Worm (Caenorhabditis elegans) whole organism, L4 larva: ENCODE results near the gene cyp-33C4.
A peak's percentile ranks its signal among the peaks of the same experiment; 100 is the strongest.

Experiments
- F37D6.2 ChIP-seq: sonication (generic microtip); optimal IDR thresholded peaks from 2 replicates; lab custom pipeline; 2016; ENCODE audit warnings: mild to moderate bottlenecking, missing genetic modification characterization, missing compliant biosample characterization
- R02D3.7 ChIP-seq: fragments of 150-350 bp; sonication (generic microtip); optimal IDR thresholded peaks from 3 replicates; lab custom pipeline; 2014; ENCODE audit warnings: missing biosample characterization, missing genetic modification characterization
- ZK546.5 ChIP-seq, 2 experiments: sonication (generic microtip); optimal IDR thresholded peaks; 2 replicates each; lab custom pipeline; 2017; ENCODE audit warnings: missing biosample characterization in 2 of 2, missing genetic modification characterization in 2 of 2
- aha-1 ChIP-seq: fragments of 150-350 bp; peaks from one replicate; lab custom pipeline; 2014; ENCODE audit warnings: missing biosample characterization, missing genetic modification characterization
- aly-2 ChIP-seq: sonication (generic microtip); optimal IDR thresholded peaks from 2 replicates; lab custom pipeline; 2018; ENCODE audit warnings: missing biosample characterization, missing genetic modification characterization
- attf-4 ChIP-seq: sonication (generic microtip); optimal IDR thresholded peaks from 3 replicates; lab custom pipeline; 2017; ENCODE audit warnings: missing biosample characterization, missing genetic modification characterization
- ceh-44 ChIP-seq: fragments of 200-800 bp; sonication (Bioruptor generic); IDR thresholded peaks from 2 replicates; pipeline ENCODE4 v1.3.6; 2022; ENCODE audit warnings: missing genetic modification reagents, missing genetic modification characterization, missing compliant biosample characterization
- daf-12 ChIP-seq: fragments of 150-350 bp; optimal IDR thresholded peaks from 2 replicates; lab custom pipeline; 2014; ENCODE audit warnings: missing biosample characterization, missing genetic modification reagents, missing genetic modification characterization
- daf-16 ChIP-seq, 3 experiments: sonication (generic microtip); optimal IDR thresholded peaks; 2 replicates each; lab custom pipeline; 2016 to 2017; ENCODE audit warnings: missing genetic modification characterization in 3 of 3, missing genetic modification reagents in 3 of 3, mild to moderate bottlenecking in 2 of 3, missing compliant biosample characterization in 2 of 3, missing biosample characterization in 1 of 3, moderate library complexity in 1 of 3
- dmd-6 ChIP-seq: fragments of 200-800 bp; sonication (Bioruptor generic); IDR thresholded peaks from 2 replicates; pipeline ENCODE4 v1.3.6; 2022; ENCODE audit warnings: missing genetic modification reagents, missing genetic modification characterization, missing compliant biosample characterization
- dmd-8 ChIP-seq: fragments of 200-800 bp; sonication (Bioruptor generic); IDR thresholded peaks from 2 replicates; pipeline ENCODE4 v1.3.6; 2022; ENCODE audit warnings: missing genetic modification characterization, missing compliant biosample characterization
- dpl-1 ChIP-seq: fragments of 150-350 bp; optimal IDR thresholded peaks from 2 replicates; lab custom pipeline; 2014; ENCODE audit warnings: missing biosample characterization, missing genetic modification reagents, missing genetic modification characterization
- dve-1 ChIP-seq: sonication (generic microtip); optimal IDR thresholded peaks from 2 replicates; lab custom pipeline; 2017; ENCODE audit warnings: antibody characterized with exemption, mild to moderate bottlenecking, missing genetic modification characterization, missing compliant biosample characterization; ENCODE audit not compliant: insufficient read depth
- fos-1 ChIP-seq: fragments of 150-350 bp; optimal IDR thresholded peaks from 2 replicates; lab custom pipeline; 2014; ENCODE audit warnings: missing biosample characterization, missing genetic modification characterization
- hif-1 ChIP-seq, 2 experiments: sonication (generic microtip); optimal IDR thresholded peaks; 2 replicates each; lab custom pipeline; 2016 to 2017; ENCODE audit warnings: missing compliant biosample characterization in 2 of 2, missing genetic modification characterization in 2 of 2, missing genetic modification reagents in 2 of 2, missing genotype in 2 of 2, mild to moderate bottlenecking in 1 of 2
- hlh-11 ChIP-seq: fragments of 200-800 bp; sonication (Bioruptor generic); optimal IDR thresholded peaks from 2 replicates; lab custom pipeline; 2018; ENCODE audit warnings: mild to moderate bottlenecking, missing genetic modification characterization, missing compliant biosample characterization
- hlh-30 ChIP-seq: sonication (generic microtip); optimal IDR thresholded peaks from 2 replicates; lab custom pipeline; 2017; ENCODE audit warnings: antibody characterized with exemption, mild to moderate bottlenecking, missing genetic modification characterization, missing compliant biosample characterization; ENCODE audit not compliant: insufficient read depth
- hmg-1.1 ChIP-seq: fragments of 200-800 bp; sonication (Bioruptor generic); IDR thresholded peaks from 2 replicates; pipeline ENCODE4 v1.3.6; 2022; ENCODE audit warnings: missing genetic modification reagents, missing genetic modification characterization, missing compliant biosample characterization
- lin-38 ChIP-seq: fragments of 200-800 bp; sonication (Bioruptor generic); IDR thresholded peaks from 2 replicates; pipeline ENCODE4 v1.3.6; 2022; ENCODE audit warnings: missing genetic modification reagents, missing genetic modification characterization, missing compliant biosample characterization
- lin-39 ChIP-seq: fragments of 150-350 bp; optimal IDR thresholded peaks from 2 replicates; lab custom pipeline; 2014; ENCODE audit warnings: missing biosample characterization, missing genetic modification reagents, missing genetic modification characterization
- lir-3 ChIP-seq: sonication (generic microtip); optimal IDR thresholded peaks from 2 replicates; lab custom pipeline; 2016; ENCODE audit warnings: mild to moderate bottlenecking, missing genetic modification characterization, missing compliant biosample characterization
- lsy-2 ChIP-seq, 2 experiments: fragments of 150-350 bp in 1 of 2; sonication (generic microtip) in 1 of 2; optimal IDR thresholded peaks; 2 replicates each; lab custom pipeline; 2014 to 2017; ENCODE audit warnings: missing biosample characterization in 2 of 2, missing genetic modification characterization in 2 of 2
- madf-5 ChIP-seq, 2 experiments: fragments of 200-800 bp; sonication (Bioruptor generic); IDR thresholded peaks; 2 replicates each; pipeline ENCODE4 v1.3.6; 2022; ENCODE audit warnings: missing compliant biosample characterization in 2 of 2, missing genetic modification characterization in 2 of 2
- mdl-1 ChIP-seq, 2 experiments: fragments of 150-350 bp in 1 of 2; sonication (generic microtip) in 1 of 2; optimal IDR thresholded peaks; 2 replicates each; lab custom pipeline; 2014 to 2017; ENCODE audit warnings: missing biosample characterization in 2 of 2, missing genetic modification characterization in 2 of 2
- mep-1 ChIP-seq: fragments of 150-350 bp; sonication (generic microtip); optimal IDR thresholded peaks from 3 replicates; lab custom pipeline; 2014; ENCODE audit warnings: missing biosample characterization, missing genetic modification characterization
- mes-2 ChIP-seq: sonication (generic microtip); optimal IDR thresholded peaks from 2 replicates; lab custom pipeline; 2016; ENCODE audit warnings: missing genotype, mild to moderate bottlenecking, missing genetic modification characterization, missing compliant biosample characterization; ENCODE audit not compliant: poor library complexity, severe bottlenecking
- nhr-102 ChIP-seq: sonication (generic microtip); optimal IDR thresholded peaks from 2 replicates; lab custom pipeline; 2016; ENCODE audit warnings: mild to moderate bottlenecking, missing genetic modification characterization, moderate library complexity, missing compliant biosample characterization
- nhr-11 ChIP-seq: fragments of 150-350 bp; optimal IDR thresholded peaks from 2 replicates; lab custom pipeline; 2014; ENCODE audit warnings: missing biosample characterization, missing genetic modification characterization
- nhr-28 ChIP-seq: fragments of 150-350 bp; optimal IDR thresholded peaks from 2 replicates; lab custom pipeline; 2014; ENCODE audit warnings: missing biosample characterization, missing genetic modification characterization
- nhr-42 ChIP-seq: fragments of 200-800 bp; sonication (Bioruptor generic); IDR thresholded peaks from 2 replicates; pipeline ENCODE4 v1.3.6; 2022; ENCODE audit warnings: missing genetic modification characterization, missing compliant biosample characterization
- nhr-6 ChIP-seq: fragments of 150-350 bp; optimal IDR thresholded peaks from 2 replicates; lab custom pipeline; 2014; ENCODE audit warnings: missing biosample characterization, missing genetic modification characterization
- nhr-77 ChIP-seq: fragments of 150-350 bp; optimal IDR thresholded peaks from 2 replicates; lab custom pipeline; 2014; ENCODE audit warnings: missing biosample characterization, missing genetic modification characterization
- pqm-1 ChIP-seq: sonication (generic microtip); optimal IDR thresholded peaks from 2 replicates; lab custom pipeline; 2017; ENCODE audit warnings: missing biosample characterization, missing genetic modification characterization
- rbr-2 ChIP-seq: sonication (generic microtip); optimal IDR thresholded peaks from 2 replicates; lab custom pipeline; 2016; ENCODE audit warnings: missing genotype, missing genetic modification characterization, missing compliant biosample characterization
- unc-62 ChIP-seq, 3 experiments: fragments of 150-350 bp in 1 of 3; sonication (generic microtip); optimal IDR thresholded peaks in 2 of 3; peaks in 1 of 3; 1 replicate in 1 of 3; 2 replicates in 2 of 3; lab custom pipeline; 2014 to 2017; ENCODE audit warnings: missing biosample characterization in 3 of 3, missing genetic modification characterization in 3 of 3, missing genetic modification reagents in 3 of 3, missing genotype in 1 of 3
- zfp-2 ChIP-seq: sonication (generic microtip); optimal IDR thresholded peaks from 2 replicates; lab custom pipeline; 2016; ENCODE audit warnings: mild to moderate bottlenecking, missing genetic modification characterization, missing compliant biosample characterization

cyp-33C4 gene

DNA sequence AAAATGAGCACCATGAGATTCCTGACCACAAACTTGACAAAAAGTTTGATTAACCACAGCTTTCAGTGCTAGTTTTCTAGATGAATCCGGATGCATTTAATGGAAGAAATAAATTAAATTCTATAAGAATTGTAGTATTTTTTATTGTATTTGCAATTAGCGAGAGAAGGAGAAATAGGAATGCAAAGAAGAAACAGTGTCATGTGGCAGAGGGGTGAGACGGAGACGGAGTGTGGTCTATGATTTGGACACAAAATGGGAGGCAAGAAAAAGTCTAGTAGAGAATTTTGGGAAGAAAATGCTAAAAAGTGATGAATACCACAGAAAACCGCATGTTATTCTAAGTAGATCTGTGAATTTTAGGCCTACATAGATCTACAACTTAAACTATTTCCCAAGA is 42.1 kb downstream of the cyp-33C4 start, which contains the start of gene nhr-59:
TSS of gene nhr-59 (minus strand) at position 214 of the 400 bp plus-strand sequence.
- TF ChIP-seq hlh-30 (tag; lab: Kevin White, UChicago): peak; percentile 81
- TF ChIP-seq nhr-28 (tag; lab: Kevin White, UChicago): peak; percentile 88
- peak; percentile 42 for TF ChIP-seq hlh-11 (tag; lab: Kevin White, UChicago)
- TF ChIP-seq dpl-1: no peak
- no peak for TF ChIP-seq F37D6.2 (tag; lab: Kevin White, UChicago)
- no peak for TF ChIP-seq rbr-2 (tag; lab: Kevin White, UChicago)
- peak; percentile 7 for TF ChIP-seq mes-2 (tag; lab: Kevin White, UChicago)
- peak; percentile 26; the same call in 1 of the 2 replicates for TF ChIP-seq dmd-6 (GFP tag; lab: Robert Waterston, UW)
- peak; percentile 23 for TF ChIP-seq aha-1 (tag; lab: Kevin White, UChicago)
- peak in 1 of 2 experiments; percentile 9 for TF ChIP-seq mdl-1 (tag; optimal IDR thresholded peaks at IDR 0.05; lab: Kevin White, UChicago)
- TF ChIP-seq attf-4 (tag; lab: Kevin White, UChicago): no peak
- peak; percentile 17 for TF ChIP-seq pqm-1

DNA sequence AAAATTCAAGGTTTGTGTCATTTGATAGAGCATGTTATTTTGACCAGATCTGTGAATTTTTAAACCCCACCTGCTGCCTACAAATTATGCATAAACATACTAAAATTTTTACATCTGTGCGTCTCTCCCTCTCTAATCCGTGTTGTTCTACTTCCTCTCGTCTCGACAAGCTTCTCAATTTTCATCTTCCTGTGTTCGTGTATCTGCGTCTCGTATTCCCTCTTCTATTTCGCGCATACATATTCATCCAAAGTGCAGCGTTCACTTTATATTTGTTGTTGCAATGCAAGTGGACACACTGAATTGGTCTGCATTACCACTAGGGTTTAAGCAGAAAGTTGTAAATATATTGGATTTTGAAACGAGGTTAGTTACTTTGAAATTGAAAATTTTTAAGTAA is 42.6 kb downstream of the cyp-33C4 start, which contains the start of gene fbxa-137:
TSS of gene fbxa-137 (plus strand) at position 274 of the 400 bp plus-strand sequence.
- peak in 1 of 2 experiments; percentile 69 for TF ChIP-seq unc-62 (GFP tag; optimal IDR thresholded peaks at IDR 0.05 in 1 of 2; lab: Kevin White, UChicago)
- TF ChIP-seq unc-62 (tag; optimal IDR thresholded peaks at IDR 0.05; lab: Kevin White, UChicago): no peak
- no peak for TF ChIP-seq aly-2 (tag; lab: Kevin White, UChicago)
- no peak for TF ChIP-seq ZK546.5 (tag; optimal IDR thresholded peaks at IDR 0.05; lab: Kevin White, UChicago)
- TF ChIP-seq, all 104 proteins: peak for 1

DNA sequence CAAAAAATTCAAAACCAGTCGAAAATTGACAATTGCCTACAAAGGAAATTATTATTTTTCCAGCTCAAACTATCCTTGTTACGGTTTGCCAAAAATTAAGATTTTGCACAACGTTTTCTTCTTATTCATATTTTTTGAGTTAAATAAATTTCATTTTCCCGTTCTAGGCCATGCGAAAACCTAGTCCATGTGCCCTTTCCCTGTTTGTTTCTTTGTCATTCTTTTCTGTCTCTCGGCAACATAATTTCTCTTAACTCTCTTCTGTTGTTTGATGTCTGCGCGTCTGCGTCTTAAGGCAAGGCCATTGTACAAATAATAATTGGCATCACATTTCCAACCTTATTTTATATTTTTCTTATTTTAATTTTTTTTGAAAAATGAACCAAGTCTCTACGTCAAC is 45.6 kb downstream of the cyp-33C4 start, which contains the start of gene nhr-228:
TSS of gene nhr-228 (plus strand) at position 261 of the 400 bp plus-strand sequence.
- TF ChIP-seq mes-2 (tag; lab: Kevin White, UChicago) (peak; percentile 68), nhr-77 (tag; lab: Kevin White, UChicago) (no peak), nhr-102 (tag; lab: Kevin White, UChicago) (no peak), lir-3 (tag; lab: Kevin White, UChicago) (no peak), lin-39 (tag; lab: Kevin White, UChicago) (no peak), nhr-28 (tag; lab: Kevin White, UChicago) (peak; percentile 81), hmg-1.1 (0 out of 2 replicates have a peak, but pooled peaks have one; percentile 28), F37D6.2 (tag; lab: Kevin White, UChicago) (no peak), nhr-42 (GFP tag; lab: Robert Waterston, UW) (no peak), nhr-11 (tag; lab: Kevin White, UChicago) (no peak), pqm-1 (peak; percentile 57), zfp-2 (no peak), nhr-6 (tag; lab: Kevin White, UChicago) (peak; percentile 21), dve-1 (peak; percentile 55), R02D3.7 (tag; lab: Kevin White, UChicago) (no peak), lin-38 (GFP tag; lab: Robert Waterston, UW) (no peak), hif-1 (tag; optimal IDR thresholded peaks at IDR 0.05; lab: Kevin White, UChicago) (peak in 1 of 2 experiments; percentile 12), dmd-8 (GFP tag; lab: Robert Waterston, UW) (no peak), fos-1 (tag; lab: Kevin White, UChicago) (no peak), lsy-2 (tag; optimal IDR thresholded peaks at IDR 0.05; lab: Kevin White, UChicago) (peak in 1 of 2 experiments; percentile 54), daf-16 (GFP tag; optimal IDR thresholded peaks at IDR 0.05; lab: Kevin White, UChicago) (no peak), daf-16 (tag; optimal IDR thresholded peaks at IDR 0.05; lab: Kevin White, UChicago) (peak; percentile 49), aha-1 (tag; lab: Kevin White, UChicago) (peak; percentile 90), daf-12 (tag; lab: Kevin White, UChicago) (no peak), mdl-1 (tag; optimal IDR thresholded peaks at IDR 0.05; lab: Kevin White, UChicago) (peak in 1 of 2 experiments; percentile 58), madf-5 (GFP tag; IDR thresholded peaks at IDR 0.05; lab: Robert Waterston, UW) (no peak), mep-1 (tag; lab: Kevin White, UChicago) (peak; percentile 62), ceh-44 (no peak), hlh-30 (tag; lab: Kevin White, UChicago) (peak; percentile 47), dmd-6 (GFP tag; lab: Robert Waterston, UW) (no peak; the same call in 1 of the 2 replicates)
